Fruit fly (Drosophila melanogaster) whole organism, embryonic: Measurements from ENCODE around the gene Bace.

Source experiments
- Asciz ChIP-seq: fragments of 200-800 bp; sonication (Bioruptor generic); optimal IDR thresholded peaks from 2 replicates; lab custom pipeline; 2017; ENCODE audit warnings: missing biosample characterization, mild to moderate bottlenecking, missing genetic modification characterization, missing genetic modification reagents
- Atf3 ChIP-seq: fragments of 200-800 bp; sonication (Bioruptor generic); optimal IDR thresholded peaks from 3 replicates; lab custom pipeline; 2016; ENCODE audit warnings: missing biosample characterization, missing genetic modification characterization
- BEAF-32 ChIP-seq: fragments of 200-800 bp; sonication (Bioruptor generic); optimal IDR thresholded peaks from 3 replicates; lab custom pipeline; 2017; ENCODE audit warnings: missing biosample characterization, missing genetic modification characterization, mild to moderate bottlenecking, moderate library complexity, missing genetic modification reagents
- Bdp1 ChIP-seq: fragments of 200-800 bp; sonication (Bioruptor generic); optimal IDR thresholded peaks from 3 replicates; lab custom pipeline; 2016; ENCODE audit warnings: missing biosample characterization, missing genetic modification characterization
- Bteb2 ChIP-seq: fragments of 200-800 bp; sonication (Bioruptor generic); optimal IDR thresholded peaks from 2 replicates; lab custom pipeline; 2016; ENCODE audit warnings: missing biosample characterization, missing genetic modification characterization
- CG1024 ChIP-seq: fragments of 200-800 bp; sonication (Bioruptor generic); IDR thresholded peaks from 2 replicates; pipeline ENCODE4 v1.3.6; 2022; ENCODE audit warnings: missing biosample characterization, missing genetic modification characterization
- CG10274 ChIP-seq: fragments of 200-800 bp; sonication (Bioruptor generic); optimal IDR thresholded peaks from 3 replicates; lab custom pipeline; 2017; ENCODE audit warnings: missing biosample characterization, mild to moderate bottlenecking, missing genetic modification characterization
- CG11247 ChIP-seq: fragments of 200-800 bp; sonication (Bioruptor generic); IDR thresholded peaks from 2 replicates; pipeline ENCODE4 v1.3.6; 2022; ENCODE audit warnings: missing biosample characterization, missing genetic modification characterization
- CG11456 ChIP-seq: fragments of 200-800 bp; sonication (Bioruptor generic); IDR thresholded peaks from 3 replicates; pipeline ENCODE4 v1.3.6; 2022; ENCODE audit warnings: missing biosample characterization, missing genetic modification characterization
- CG13296 ChIP-seq: fragments of 200-800 bp; sonication (Bioruptor generic); optimal IDR thresholded peaks from 3 replicates; lab custom pipeline; 2018; ENCODE audit warnings: missing biosample characterization, mild to moderate bottlenecking, missing genetic modification characterization
- CG14860 ChIP-seq: fragments of 200-800 bp; sonication (Bioruptor generic); IDR thresholded peaks from 3 replicates; pipeline ENCODE4 v1.3.6; 2022; ENCODE audit warnings: missing biosample characterization, missing genetic modification characterization; ENCODE audit not compliant: partially characterized antibody
- CG15601 ChIP-seq: fragments of 200-800 bp; sonication (Bioruptor generic); optimal IDR thresholded peaks from 3 replicates; lab custom pipeline; 2019; ENCODE audit warnings: missing biosample characterization, mild to moderate bottlenecking, missing genetic modification characterization, moderate library complexity
- CG17385 ChIP-seq: fragments of 200-800 bp; sonication (Bioruptor generic); optimal IDR thresholded peaks from 3 replicates; lab custom pipeline; 2018; ENCODE audit warnings: missing biosample characterization, mild to moderate bottlenecking, missing genetic modification characterization
- CG2116 ChIP-seq: fragments of 200-800 bp; sonication (Bioruptor generic); optimal IDR thresholded peaks from 3 replicates; lab custom pipeline; 2018; ENCODE audit warnings: missing biosample characterization, mild to moderate bottlenecking, missing genetic modification characterization
- CG2889 ChIP-seq: fragments of 200-800 bp; sonication (Bioruptor generic); IDR thresholded peaks from 3 replicates; pipeline ENCODE4 v1.3.6; 2022; ENCODE audit warnings: missing biosample characterization, missing genetic modification characterization
- CG32767 ChIP-seq: fragments of 200-800 bp; sonication (Bioruptor generic); IDR thresholded peaks from 2 replicates; pipeline ENCODE4 v1.3.6; 2022; ENCODE audit warnings: missing biosample characterization, missing genetic modification characterization
- CG4360 ChIP-seq: fragments of 200-800 bp; sonication (Bioruptor generic); IDR thresholded peaks from 2 replicates; pipeline ENCODE4 v1.3.6; 2022; ENCODE audit warnings: missing biosample characterization, missing genetic modification characterization
- CG4730 ChIP-seq: fragments of 200-800 bp; sonication (Bioruptor generic); IDR thresholded peaks from 2 replicates; pipeline ENCODE4 v1.3.6; 2022; ENCODE audit warnings: missing biosample characterization, missing genetic modification characterization
- CG6175 ChIP-seq: fragments of 200-800 bp; sonication (Bioruptor generic); IDR thresholded peaks from 3 replicates; pipeline ENCODE4 v1.3.6; 2022; ENCODE audit warnings: missing biosample characterization, missing genetic modification characterization
- CG6272 ChIP-seq: fragments of 200-800 bp; sonication (Bioruptor generic); IDR thresholded peaks from 2 replicates; pipeline ENCODE4 v1.3.6; 2022; ENCODE audit warnings: missing biosample characterization, missing genetic modification characterization
- CG6654 ChIP-seq: fragments of 200-800 bp; sonication (Bioruptor generic); optimal IDR thresholded peaks from 2 replicates; lab custom pipeline; 2017; ENCODE audit warnings: missing biosample characterization, mild to moderate bottlenecking, missing genetic modification characterization
- CG7271 ChIP-seq: fragments of 200-800 bp; sonication (Bioruptor generic); optimal IDR thresholded peaks from 2 replicates; lab custom pipeline; 2018; ENCODE audit warnings: missing biosample characterization, mild to moderate bottlenecking, missing genetic modification characterization, moderate library complexity
- CG7786 ChIP-seq: fragments of 200-800 bp; sonication (Bioruptor generic); optimal IDR thresholded peaks from 2 replicates; lab custom pipeline; 2016; ENCODE audit warnings: missing biosample characterization, missing genetic modification characterization
- CG8281 ChIP-seq: fragments of 200-800 bp; sonication (Bioruptor generic); optimal IDR thresholded peaks from 2 replicates; lab custom pipeline; 2018; ENCODE audit warnings: missing biosample characterization, mild to moderate bottlenecking, missing genetic modification characterization, moderate library complexity
- Camta ChIP-seq: fragments of 200-800 bp; sonication (Bioruptor generic); optimal IDR thresholded peaks from 2 replicates; lab custom pipeline; 2016; ENCODE audit warnings: missing biosample characterization, missing genetic modification characterization
- Deaf1 ChIP-seq: fragments of 200-800 bp; optimal IDR thresholded peaks from 3 replicates; lab custom pipeline; 2019; ENCODE audit warnings: missing biosample characterization, mild to moderate bottlenecking, missing genetic modification characterization, moderate library complexity
- Dref ChIP-seq: fragments of 200-800 bp; sonication (Bioruptor generic); IDR thresholded peaks from 2 replicates; pipeline ENCODE4 v1.3.6; 2022; ENCODE audit warnings: missing biosample characterization, missing genetic modification characterization
- Lhr ChIP-seq: fragments of 200-800 bp; sonication (Bioruptor generic); optimal IDR thresholded peaks from 3 replicates; lab custom pipeline; 2017; ENCODE audit warnings: mild to moderate bottlenecking, missing biosample characterization, missing genetic modification reagents, missing genetic modification characterization
- Lpt ChIP-seq: fragments of >200 bp; optimal IDR thresholded peaks from 2 replicates; lab custom pipeline; 2018; ENCODE audit warnings: missing biosample characterization, missing genetic modification characterization
- Meics ChIP-seq: fragments of 200-800 bp; sonication (Bioruptor generic); optimal IDR thresholded peaks from 2 replicates; lab custom pipeline; 2017; ENCODE audit warnings: missing biosample characterization, mild to moderate bottlenecking, missing genetic modification characterization
- Rfx ChIP-seq: fragments of 200-800 bp; sonication (Bioruptor generic); IDR thresholded peaks from 2 replicates; pipeline ENCODE4 v1.3.6; 2022; ENCODE audit warnings: missing biosample characterization, missing genetic modification characterization
- ab ChIP-seq: fragments of 200-800 bp; sonication (Bioruptor generic); optimal IDR thresholded peaks from 2 replicates; lab custom pipeline; 2016; ENCODE audit warnings: missing biosample characterization, missing genetic modification characterization
- ac ChIP-seq: fragments of 200-800 bp; sonication (Bioruptor generic); optimal IDR thresholded peaks from 3 replicates; lab custom pipeline; 2017; ENCODE audit warnings: missing biosample characterization, mild to moderate bottlenecking, missing genetic modification characterization
- az2 ChIP-seq: fragments of 200-800 bp; sonication (Bioruptor generic); optimal IDR thresholded peaks from 3 replicates; lab custom pipeline; 2016; ENCODE audit warnings: missing biosample characterization, missing genetic modification characterization
- cad ChIP-seq: fragments of >200 bp; optimal IDR thresholded peaks from 2 replicates; lab custom pipeline; 2017; ENCODE audit warnings: missing biosample characterization, missing genetic modification characterization
- dimm ChIP-seq: fragments of 200-800 bp; sonication (Bioruptor generic); IDR thresholded peaks from 2 replicates; pipeline ENCODE4 v1.3.6; 2022; ENCODE audit warnings: missing biosample characterization, missing genetic modification characterization
- esg ChIP-seq: fragments of 200-800 bp; sonication (Bioruptor generic); conservative IDR thresholded peaks from 2 replicates; pipeline ENCODE4 v1.3.6; 2022; ENCODE audit warnings: missing biosample characterization, missing genetic modification characterization
- gem ChIP-seq: fragments of 200-800 bp; sonication (Bioruptor generic); optimal IDR thresholded peaks from 2 replicates; lab custom pipeline; 2019; ENCODE audit warnings: missing biosample characterization, mild to moderate bottlenecking, missing genetic modification characterization, moderate library complexity
- gsb-n ChIP-seq: fragments of 200-800 bp; sonication (Bioruptor generic); optimal IDR thresholded peaks from 3 replicates; lab custom pipeline; 2018; ENCODE audit warnings: missing biosample characterization, mild to moderate bottlenecking, missing genetic modification characterization
- gt ChIP-seq: fragments of 200-800 bp; sonication (Bioruptor generic); IDR thresholded peaks from 2 replicates; pipeline ENCODE4 v1.3.6; 2022; ENCODE audit warnings: missing biosample characterization, missing genetic modification characterization
- pfk ChIP-seq: fragments of 200-800 bp; sonication (Bioruptor generic); optimal IDR thresholded peaks from 2 replicates; lab custom pipeline; 2018; ENCODE audit warnings: missing biosample characterization, mild to moderate bottlenecking, missing genetic modification characterization, moderate library complexity
- phol ChIP-seq: fragments of 200-800 bp; sonication (Bioruptor generic); optimal IDR thresholded peaks from 3 replicates; lab custom pipeline; 2018; ENCODE audit warnings: missing biosample characterization, mild to moderate bottlenecking, missing genetic modification characterization, moderate library complexity
- pzg ChIP-seq: fragments of 200-800 bp; sonication (Bioruptor generic); optimal IDR thresholded peaks from 3 replicates; lab custom pipeline; 2018; ENCODE audit warnings: missing biosample characterization, mild to moderate bottlenecking, missing genetic modification characterization, moderate library complexity
- repo ChIP-seq: fragments of 200-800 bp; sonication (Bioruptor generic); optimal IDR thresholded peaks from 2 replicates; lab custom pipeline; 2016; ENCODE audit warnings: missing biosample characterization, missing genetic modification characterization
- run ChIP-seq: fragments of 200-800 bp; sonication (Bioruptor generic); optimal IDR thresholded peaks from 3 replicates; lab custom pipeline; 2018; ENCODE audit warnings: missing biosample characterization, mild to moderate bottlenecking, missing genetic modification characterization
- seq ChIP-seq: fragments of 200-800 bp; sonication (Bioruptor generic); IDR thresholded peaks from 2 replicates; pipeline ENCODE4 v1.3.6; 2022; ENCODE audit warnings: missing biosample characterization, missing genetic modification characterization
- sim ChIP-seq: fragments of 200-800 bp; sonication (Bioruptor generic); IDR thresholded peaks from 2 replicates; pipeline ENCODE4 v1.3.6; 2022; ENCODE audit warnings: missing biosample characterization, missing genetic modification characterization
- sna ChIP-seq: fragments of 200-800 bp; sonication (Bioruptor generic); IDR thresholded peaks from 2 replicates; pipeline ENCODE4 v1.3.6; 2022; ENCODE audit warnings: missing biosample characterization, missing genetic modification characterization; ENCODE audit not compliant: partially characterized antibody
- tin ChIP-seq: fragments of 200-800 bp; sonication (Bioruptor generic); optimal IDR thresholded peaks from 3 replicates; lab custom pipeline; 2016; ENCODE audit warnings: missing biosample characterization, missing genetic modification characterization
- tna ChIP-seq: fragments of 200-800 bp; sonication (Bioruptor generic); IDR thresholded peaks from 2 replicates; pipeline ENCODE4 v1.3.6; 2022; ENCODE audit warnings: missing biosample characterization, missing genetic modification characterization; ENCODE audit not compliant: partially characterized antibody

Bace gene

DNA sequence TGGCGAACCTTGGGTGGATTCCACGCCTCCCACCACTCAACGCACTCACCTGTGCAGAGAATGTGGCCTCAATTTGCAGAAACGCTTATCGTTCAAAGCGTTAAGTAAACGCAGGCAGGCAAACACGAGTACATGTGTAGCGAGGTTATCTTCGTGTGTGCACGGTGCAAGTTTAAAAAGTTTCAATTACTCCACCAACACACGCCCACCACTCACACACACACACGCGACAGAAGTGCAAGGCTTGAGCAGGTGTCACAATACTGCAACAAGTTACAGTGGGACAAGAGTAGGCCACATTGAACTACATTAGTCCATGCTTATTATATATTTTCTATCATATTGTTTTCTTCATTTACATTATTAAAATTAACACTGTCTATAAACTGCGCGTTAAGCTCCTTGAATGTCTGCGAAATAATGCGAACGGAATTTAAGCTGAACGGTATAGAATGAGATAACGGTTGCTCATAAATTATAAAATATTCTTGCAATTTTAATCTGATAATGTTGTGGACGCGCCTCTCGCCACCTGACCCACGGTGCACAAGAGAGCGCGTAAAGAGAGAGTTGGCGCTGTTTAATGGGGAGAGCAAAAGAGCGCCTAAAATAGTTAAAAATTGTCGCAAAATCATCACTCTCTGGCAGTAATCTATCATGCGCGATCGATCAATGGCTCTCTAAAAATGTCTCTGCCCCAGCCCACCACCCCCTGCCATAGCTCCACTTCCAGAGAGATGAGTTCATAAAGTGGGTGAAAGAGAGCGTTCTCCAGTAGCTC is 38.6 kb upstream of the Bace start (continued):
- TF ChIP-seq run (tag; lab: Kevin White, UChicago) (peak; percentile 96), cad (no peak), esg (GFP tag; lab: Robert Waterston, UW) (peak; percentile 97), ab (GFP tag; lab: Kevin White, UChicago) (no peak), phol (tag; lab: Kevin White, UChicago) (peak; percentile 97), az2 (GFP tag; lab: Kevin White, UChicago) (peak; percentile 95), CG4730 (GFP tag; lab: Robert Waterston, UW) (peak; percentile 87), CG6175 (GFP tag; lab: Robert Waterston, UW) (no peak; the same call in none of the 3 replicates), Dref (GFP tag; lab: Robert Waterston, UW) (no peak), gem (tag; lab: Kevin White, UChicago) (peak; percentile 98), CG10274 (GFP tag; lab: Kevin White, UChicago) (peak; percentile 78), CG17385 (peak; percentile 92), Rfx (GFP tag; lab: Robert Waterston, UW) (peak; percentile 89), sim (GFP tag; lab: Robert Waterston, UW) (peak; percentile 89), repo (peak; percentile 52), Bdp1 (GFP tag; lab: Kevin White, UChicago) (peak; percentile 80), CG7271 (peak; percentile 60), CG1024 (peak; percentile 86), Bteb2 (peak; percentile 46), ac (peak; percentile 31), CG14860 (peak; percentile 72), CG11247 (GFP tag; lab: Robert Waterston, UW) (peak; percentile 79), CG11456 (GFP tag; lab: Robert Waterston, UW) (peak; percentile 84), tin (GFP tag; lab: Kevin White, UChicago) (peak; percentile 90), Lhr (GFP tag; lab: Kevin White, UChicago) (peak; percentile 87), Meics (peak; percentile 81), CG15601 (tag; lab: Kevin White, UChicago) (peak; percentile 96), Camta (GFP tag; lab: Kevin White, UChicago) (peak; percentile 79), dimm (peak; percentile 89), CG4360 (GFP tag; lab: Robert Waterston, UW) (peak; percentile 55; the same call in 1 of the 2 replicates), CG8281 (tag; lab: Kevin White, UChicago) (peak; percentile 87), pzg (GFP tag; lab: Kevin White, UChicago) (no peak), gt (GFP tag; lab: Robert Waterston, UW) (peak; percentile 88), CG6272 (GFP tag; lab: Robert Waterston, UW) (peak; percentile 90), CG2116 (GFP tag; lab: Kevin White, UChicago) (peak; percentile 65), CG6654 (peak; percentile 89), Deaf1 (tag; lab: Kevin White, UChicago) (peak; percentile 71), seq (peak; percentile 96), BEAF-32 (GFP tag; lab: Kevin White, UChicago) (no peak), Asciz (peak; percentile 98), CG7786 (GFP tag; lab: Kevin White, UChicago) (peak; percentile 36), gsb-n (tag; lab: Kevin White, UChicago) (peak; percentile 96), Lpt (GFP tag; lab: Kevin White, UChicago) (no peak), sna (GFP tag; lab: Robert Waterston, UW) (peak; percentile 65), pfk (GFP tag; lab: Kevin White, UChicago) (peak; percentile 22), CG2889 (GFP tag; lab: Robert Waterston, UW) (peak; percentile 77; the same call in 2 of the 3 replicates), CG13296 (GFP tag; lab: Kevin White, UChicago) (peak; percentile 93), CG32767 (GFP tag; lab: Robert Waterston, UW) (peak; percentile 92), tna (peak; percentile 57), Atf3 (GFP tag; lab: Kevin White, UChicago) (peak; percentile 84)
